Fruit fly (Drosophila melanogaster): ENCODE results near the gene CG1910.

DNA sequence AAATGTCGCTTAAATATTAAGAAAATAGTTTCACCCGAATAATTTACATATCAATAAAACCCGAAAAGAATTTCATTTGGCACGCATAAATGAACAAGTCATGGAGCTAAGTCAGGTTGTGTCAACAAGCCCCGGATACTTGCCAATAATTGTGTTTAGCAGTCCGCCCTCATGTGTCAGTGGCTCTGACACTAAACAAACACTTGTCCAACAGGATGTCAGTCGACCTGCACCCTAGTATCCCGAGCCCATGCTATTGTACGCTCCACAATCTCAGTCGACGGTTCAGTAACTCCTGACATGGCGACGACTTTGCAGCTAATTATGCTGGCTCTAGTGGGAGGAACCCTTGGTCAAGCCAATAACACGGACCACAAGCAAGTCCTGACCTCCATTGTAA is 53.2 kb downstream of the CG1910 start, which contains the start of gene Ir100a:
- TF ChIP-seq Myc (optimal IDR thresholded peaks at IDR 0.05) (no peak), h (optimal IDR thresholded peaks at IDR 0.05) (no peak), ttk (optimal IDR thresholded peaks at IDR 0.05) (no peak), psq (optimal IDR thresholded peaks at IDR 0.05) (no peak)

All from Kc167 (cell line).